Fruit fly (Drosophila melanogaster) whole organism, adult: ENCODE data around the gene nmo.
A peak's percentile ranks its signal among the peaks of the same experiment; 100 is the strongest.

ENCODE experiments used
- CG11617 ChIP-seq: fragments of 200-800 bp; sonication (Bioruptor generic); optimal IDR thresholded peaks from 2 replicates; lab custom pipeline; 2017; ENCODE audit warnings: mild to moderate bottlenecking, missing biosample characterization, missing genetic modification reagents, missing genetic modification characterization
- CG12768 ChIP-seq: fragments of 200-800 bp; sonication (Bioruptor generic); optimal IDR thresholded peaks from 2 replicates; lab custom pipeline; 2017; ENCODE audit warnings: missing biosample characterization, missing genetic modification characterization, mild to moderate bottlenecking, moderate library complexity, missing genetic modification reagents
- CG14711 ChIP-seq: fragments of 200-800 bp; sonication (Bioruptor generic); optimal IDR thresholded peaks from 2 replicates; lab custom pipeline; 2018; ENCODE audit warnings: missing biosample characterization, mild to moderate bottlenecking, missing genetic modification characterization, moderate library complexity
- CG1620 ChIP-seq: fragments of 200-800 bp; sonication (Bioruptor generic); optimal IDR thresholded peaks from 2 replicates; lab custom pipeline; 2016; ENCODE audit warnings: missing biosample characterization, missing genetic modification characterization
- CG33017 ChIP-seq: fragments of 200-800 bp; sonication (Bioruptor generic); optimal IDR thresholded peaks from 2 replicates; lab custom pipeline; 2018; ENCODE audit warnings: missing biosample characterization, mild to moderate bottlenecking, missing genetic modification characterization, moderate library complexity
- CG5204 ChIP-seq: fragments of 200-800 bp; sonication (Bioruptor generic); optimal IDR thresholded peaks from 2 replicates; lab custom pipeline; 2016; ENCODE audit warnings: missing biosample characterization, missing genetic modification characterization
- CG7045 ChIP-seq: fragments of 200-800 bp; sonication (Bioruptor generic); optimal IDR thresholded peaks from 2 replicates; lab custom pipeline; 2017; ENCODE audit warnings: missing biosample characterization, mild to moderate bottlenecking, missing genetic modification characterization
- CG7101 ChIP-seq: fragments of 200-800 bp; sonication (Bioruptor generic); optimal IDR thresholded peaks from 2 replicates; lab custom pipeline; 2018; ENCODE audit warnings: missing biosample characterization, mild to moderate bottlenecking, missing genetic modification characterization, moderate library complexity
- Clk ChIP-seq: fragments of 200-800 bp; sonication (Bioruptor generic); optimal IDR thresholded peaks from 2 replicates; lab custom pipeline; 2017; ENCODE audit warnings: missing biosample characterization, missing genetic modification characterization
- Crg-1 ChIP-seq: fragments of 200-800 bp; sonication (Bioruptor generic); optimal IDR thresholded peaks from 2 replicates; lab custom pipeline; 2016; ENCODE audit warnings: missing biosample characterization, missing genetic modification characterization
- Hr96 ChIP-seq: fragments of 200-800 bp; sonication (Bioruptor generic); optimal IDR thresholded peaks from 2 replicates; lab custom pipeline; 2016; ENCODE audit warnings: missing biosample characterization, missing genetic modification characterization
- Mnt ChIP-seq: fragments of 200-800 bp; sonication (Bioruptor generic); optimal IDR thresholded peaks from 2 replicates; lab custom pipeline; 2016; ENCODE audit warnings: missing biosample characterization, mild to moderate bottlenecking, missing genetic modification characterization
- bab1 ChIP-seq: fragments of 200-800 bp; sonication (Bioruptor generic); optimal IDR thresholded peaks from 3 replicates; lab custom pipeline; 2019; ENCODE audit warnings: missing biosample characterization, mild to moderate bottlenecking, missing genetic modification characterization, moderate library complexity
- cic ChIP-seq: fragments of 200-800 bp; sonication (Bioruptor generic); optimal IDR thresholded peaks from 2 replicates; lab custom pipeline; 2017; ENCODE audit warnings: missing biosample characterization, mild to moderate bottlenecking, missing genetic modification characterization, moderate library complexity
- cnc ChIP-seq, 2 experiments: fragments of >200 bp; optimal IDR thresholded peaks; 2 replicates each; lab custom pipeline; 2017
- kay ChIP-seq: fragments of 200-800 bp; sonication (Bioruptor generic); peaks from one replicate; lab custom pipeline; 2016; ENCODE audit warnings: missing biosample characterization, missing genetic modification characterization, borderline replicate concordance
- ovo ChIP-seq: fragments of 200-800 bp; sonication (Bioruptor generic); optimal IDR thresholded peaks from 2 replicates; lab custom pipeline; 2016; ENCODE audit warnings: missing biosample characterization, missing genetic modification characterization
- pad ChIP-seq: fragments of 200-800 bp; sonication (Bioruptor generic); optimal IDR thresholded peaks from 3 replicates; lab custom pipeline; 2017; ENCODE audit warnings: missing biosample characterization, missing genetic modification characterization, mild to moderate bottlenecking, moderate library complexity, missing genetic modification reagents
- tj ChIP-seq: fragments of 200-800 bp; sonication (Bioruptor generic); optimal IDR thresholded peaks from 3 replicates; lab custom pipeline; 2017; ENCODE audit warnings: missing biosample characterization, mild to moderate bottlenecking, missing genetic modification characterization, moderate library complexity
- toe ChIP-seq: fragments of 200-800 bp; sonication (Bioruptor generic); optimal IDR thresholded peaks from 2 replicates; lab custom pipeline; 2016; ENCODE audit warnings: missing biosample characterization, missing genetic modification characterization

Gene nmo

dm6 chr3L:8057823-8058189, 79.0 kb downstream of the nmo start:
- TF ChIP-seq kay (GFP tag; lab: Kevin White, UChicago) (no peak), CG1620 (GFP tag; lab: Kevin White, UChicago) (no peak), pad (GFP tag; lab: Kevin White, UChicago) (no peak), CG7045 (GFP tag; lab: Kevin White, UChicago) (no peak), Clk (no peak), CG5204 (GFP tag; lab: Kevin White, UChicago) (no peak), Mnt (GFP tag; lab: Kevin White, UChicago) (no peak), bab1 (GFP tag; lab: Kevin White, UChicago) (no peak), toe (GFP tag; lab: Kevin White, UChicago) (no peak), cic (GFP tag; lab: Kevin White, UChicago) (no peak), Hr96 (no peak), CG12768 (GFP tag; lab: Kevin White, UChicago) (no peak), CG11617 (GFP tag; lab: Kevin White, UChicago) (no peak), Crg-1 (GFP tag; lab: Kevin White, UChicago) (no peak), CG14711 (no peak), ovo (GFP tag; lab: Kevin White, UChicago) (no peak)

- TF ChIP-seq CG1620 (GFP tag; lab: Kevin White, UChicago) (no peak), Crg-1 (GFP tag; lab: Kevin White, UChicago) (no peak), CG14711 (peak; percentile 6), CG5204 (GFP tag; lab: Kevin White, UChicago) (no peak), tj (GFP tag; lab: Kevin White, UChicago) (no peak), Clk (no peak), CG33017 (tag; lab: Kevin White, UChicago) (peak; percentile 35), ovo (GFP tag; lab: Kevin White, UChicago) (no peak), CG12768 (GFP tag; lab: Kevin White, UChicago) (peak; percentile 21), cic (GFP tag; lab: Kevin White, UChicago) (peak; percentile 63), CG7045 (GFP tag; lab: Kevin White, UChicago) (no peak), toe (GFP tag; lab: Kevin White, UChicago) (no peak), pad (GFP tag; lab: Kevin White, UChicago) (no peak), kay (GFP tag; lab: Kevin White, UChicago) (peak; percentile 96), CG11617 (GFP tag; lab: Kevin White, UChicago) (no peak), Mnt (GFP tag; lab: Kevin White, UChicago) (peak; percentile 38), cnc (optimal IDR thresholded peaks at IDR 0.05; lab: Kevin White, UChicago) (no peak), bab1 (GFP tag; lab: Kevin White, UChicago) (no peak), CG7101 (peak; percentile 50), Hr96 (no peak)
Measured at dm6 chr3L:8058190-8058997, 79.5 kb downstream of the nmo start, which contains the start of gene bip1. Gene bip1 (minus strand): TSS chr3L:8058713.

dm6 chr3L:8059627-8060166, 80.9 kb downstream of the nmo start:
- TF ChIP-seq toe (GFP tag; lab: Kevin White, UChicago) (no peak), tj (GFP tag; lab: Kevin White, UChicago) (peak; percentile 97), pad (GFP tag; lab: Kevin White, UChicago) (no peak), bab1 (GFP tag; lab: Kevin White, UChicago) (no peak), CG33017 (tag; lab: Kevin White, UChicago) (no peak), cnc (optimal IDR thresholded peaks at IDR 0.05; lab: Kevin White, UChicago) (no peak), Clk (no peak), CG14711 (no peak)

- TF ChIP-seq cic (GFP tag; lab: Kevin White, UChicago) = peak; percentile 12
- peak; percentile 31 for TF ChIP-seq CG33017 (tag; lab: Kevin White, UChicago)
Measured at dm6 chr3L:8060188-8060856, 81.5 kb downstream of the nmo start.

dm6 chr3L:8063214-8064156, 84.6 kb downstream of the nmo start, which contains the start of gene Sarm:
Gene Sarm (plus strand): TSS chr3L:8063874.
- TF ChIP-seq cnc (optimal IDR thresholded peaks at IDR 0.05; lab: Kevin White, UChicago) = no peak
- no peak for TF ChIP-seq Hr96
- no peak for TF ChIP-seq CG33017 (tag; lab: Kevin White, UChicago)
- TF ChIP-seq CG7101 = no peak
- peak; percentile 30 for TF ChIP-seq CG12768 (GFP tag; lab: Kevin White, UChicago)
- TF ChIP-seq Clk = no peak
- peak; percentile 43 for TF ChIP-seq CG1620 (GFP tag; lab: Kevin White, UChicago)
- peak; percentile 60 for TF ChIP-seq Mnt (GFP tag; lab: Kevin White, UChicago)
- TF ChIP-seq CG14711 = peak; percentile 17
- peak; percentile 37 for TF ChIP-seq tj (GFP tag; lab: Kevin White, UChicago)
- no peak for TF ChIP-seq cic (GFP tag; lab: Kevin White, UChicago)
- peak; percentile 45 for TF ChIP-seq pad (GFP tag; lab: Kevin White, UChicago)
- TF ChIP-seq CG11617 (GFP tag; lab: Kevin White, UChicago) = peak; percentile 59
- TF ChIP-seq kay (GFP tag; lab: Kevin White, UChicago) = no peak
- TF ChIP-seq ovo (GFP tag; lab: Kevin White, UChicago) = no peak
- TF ChIP-seq Crg-1 (GFP tag; lab: Kevin White, UChicago) = peak; percentile 12
- TF ChIP-seq CG5204 (GFP tag; lab: Kevin White, UChicago) = no peak
- no peak for TF ChIP-seq CG7045 (GFP tag; lab: Kevin White, UChicago)
- TF ChIP-seq toe (GFP tag; lab: Kevin White, UChicago) = peak; percentile 21
- TF ChIP-seq bab1 (GFP tag; lab: Kevin White, UChicago) = peak; percentile 22
